Worm (Caenorhabditis elegans) whole organism, young adult: ENCODE data around the gene gpx-4.
A peak's percentile ranks its signal among the peaks of the same experiment; 100 is the strongest.

Source experiments
- C17E4.6 ChIP-seq: fragments of 200-800 bp; sonication (Bioruptor generic); IDR thresholded peaks from 2 replicates; pipeline ENCODE4 v1.3.6; 2022; ENCODE audit warnings: missing genetic modification reagents, missing genetic modification characterization, missing compliant biosample characterization
- F10E7.11 ChIP-seq: sonication (generic microtip); optimal IDR thresholded peaks from 2 replicates; lab custom pipeline; 2017; ENCODE audit warnings: mild to moderate bottlenecking, missing genetic modification characterization, moderate library complexity, missing compliant biosample characterization
- F37B4.10 ChIP-seq: fragments of 200-800 bp; sonication (Bioruptor generic); IDR thresholded peaks from 2 replicates; pipeline ENCODE4 v1.3.6; 2022; ENCODE audit warnings: missing genetic modification characterization, missing compliant biosample characterization
- F49E8.2 ChIP-seq: sonication (generic microtip); optimal IDR thresholded peaks from 3 replicates; lab custom pipeline; 2017; ENCODE audit warnings: missing genetic modification characterization, mild to moderate bottlenecking, missing compliant biosample characterization, antibody characterized with exemption, moderate library complexity; ENCODE audit not compliant: insufficient read depth
- F57A8.1 ChIP-seq: fragments of 200-800 bp; sonication (Bioruptor generic); optimal IDR thresholded peaks from 2 replicates; lab custom pipeline; 2018; ENCODE audit warnings: mild to moderate bottlenecking, missing genetic modification characterization, moderate library complexity, missing compliant biosample characterization
- K12H6.12 ChIP-seq: fragments of 200-800 bp; sonication (Bioruptor generic); optimal IDR thresholded peaks from 2 replicates; lab custom pipeline; 2018; ENCODE audit warnings: mild to moderate bottlenecking, missing genetic modification characterization, missing compliant biosample characterization
- T07F8.4 ChIP-seq: sonication (generic microtip); optimal IDR thresholded peaks from 2 replicates; lab custom pipeline; 2016; ENCODE audit warnings: mild to moderate bottlenecking, missing genetic modification characterization, moderate library complexity, missing compliant biosample characterization
- Y53F4B.3 ChIP-seq: fragments of 200-800 bp; sonication (Bioruptor generic); IDR thresholded peaks from 2 replicates; pipeline ENCODE4 v1.3.6; 2022; ENCODE audit warnings: missing genetic modification reagents, missing genetic modification characterization, missing compliant biosample characterization
- Y53G8AR.9 ChIP-seq: fragments of 200-800 bp; sonication (Bioruptor generic); conservative IDR thresholded peaks from 2 replicates; pipeline ENCODE4 v1.3.6; 2022; ENCODE audit warnings: missing genetic modification reagents, missing genetic modification characterization, missing compliant biosample characterization
- Y56A3A.18 ChIP-seq: fragments of 200-800 bp; sonication (Bioruptor generic); IDR thresholded peaks from 2 replicates; pipeline ENCODE4 v1.3.6; 2022; ENCODE audit warnings: missing genetic modification reagents, missing genetic modification characterization, missing compliant biosample characterization
- Y95B8A.8 ChIP-seq: fragments of 200-800 bp; sonication (Bioruptor generic); IDR thresholded peaks from 2 replicates; pipeline ENCODE4 v1.3.6; 2022; ENCODE audit warnings: missing genetic modification reagents, missing genetic modification characterization, missing compliant biosample characterization
- ZK185.1 ChIP-seq: sonication (generic microtip); optimal IDR thresholded peaks from 2 replicates; lab custom pipeline; 2016; ENCODE audit warnings: mild to moderate bottlenecking, missing genetic modification characterization, missing compliant biosample characterization; ENCODE audit not compliant: poor library complexity, severe bottlenecking
- ama-1 ChIP-seq, 3 experiments: fragments of 150-350 bp in 1 of 3; sonication (generic microtip) in 2 of 3; optimal IDR thresholded peaks; 2 replicates each; lab custom pipeline; 2014 to 2018; ENCODE audit warnings: missing biosample characterization in 2 of 3, missing genetic modification characterization in 2 of 3, missing genetic modification reagents in 2 of 3
- aptf-2 ChIP-seq: fragments of 200-800 bp; sonication (Bioruptor generic); conservative IDR thresholded peaks from 2 replicates; pipeline ENCODE4 v1.3.6; 2022; ENCODE audit warnings: missing genetic modification reagents, missing genetic modification characterization, missing compliant biosample characterization
- athp-1 ChIP-seq: sonication (generic microtip); optimal IDR thresholded peaks from 2 replicates; lab custom pipeline; 2017; ENCODE audit warnings: mild to moderate bottlenecking, missing genetic modification characterization, missing compliant biosample characterization
- attf-3 ChIP-seq: fragments of 200-800 bp; sonication (Bioruptor generic); conservative IDR thresholded peaks from 2 replicates; pipeline ENCODE4 v1.3.6; 2022; ENCODE audit warnings: missing genetic modification reagents, missing genetic modification characterization, missing compliant biosample characterization
- attf-5 ChIP-seq: fragments of 200-800 bp; sonication (Bioruptor generic); optimal IDR thresholded peaks from 2 replicates; lab custom pipeline; 2018; ENCODE audit warnings: mild to moderate bottlenecking, missing genetic modification characterization, missing compliant biosample characterization
- attf-6 ChIP-seq: fragments of 200-800 bp; sonication (Bioruptor generic); IDR thresholded peaks from 2 replicates; pipeline ENCODE4 v1.3.6; 2022; ENCODE audit warnings: missing genetic modification reagents, missing genetic modification characterization, missing compliant biosample characterization
- bed-2 ChIP-seq: fragments of 200-800 bp; sonication (Bioruptor generic); IDR thresholded peaks from 2 replicates; pipeline ENCODE4 v1.3.6; 2022; ENCODE audit warnings: missing genetic modification reagents, missing genetic modification characterization, missing compliant biosample characterization
- ccch-3 ChIP-seq: fragments of 200-800 bp; sonication (Bioruptor generic); optimal IDR thresholded peaks from 2 replicates; lab custom pipeline; 2018; ENCODE audit warnings: mild to moderate bottlenecking, missing genetic modification characterization, missing compliant biosample characterization
- cebp-1 ChIP-seq, 2 experiments: fragments of 200-800 bp in 1 of 2; sonication (Bioruptor generic) in 1 of 2; sonication (generic microtip) in 1 of 2; IDR thresholded peaks in 1 of 2; optimal IDR thresholded peaks in 1 of 2; 2 replicates each; pipeline versions ENCODE4 v1.3.6 to Lab custom; 2017 to 2022; ENCODE audit warnings: missing compliant biosample characterization in 2 of 2, missing genetic modification characterization in 2 of 2, mild to moderate bottlenecking in 1 of 2, missing genetic modification reagents in 1 of 2, moderate library complexity in 1 of 2
- cebp-2 ChIP-seq: fragments of 200-800 bp; sonication (Bioruptor generic); IDR thresholded peaks from 2 replicates; pipeline ENCODE4 v1.3.6; 2022; ENCODE audit warnings: missing genetic modification characterization, missing compliant biosample characterization
- ceh-58 ChIP-seq: fragments of 200-800 bp; sonication (Bioruptor generic); IDR thresholded peaks from 2 replicates; pipeline ENCODE4 v1.3.6; 2022; ENCODE audit warnings: missing genetic modification characterization, missing compliant biosample characterization
- ceh-79 ChIP-seq: sonication (generic microtip); optimal IDR thresholded peaks from 2 replicates; lab custom pipeline; 2017; ENCODE audit warnings: mild to moderate bottlenecking, missing genetic modification characterization, missing compliant biosample characterization
- chd-7 ChIP-seq: sonication (generic microtip); optimal IDR thresholded peaks from 2 replicates; lab custom pipeline; 2016; ENCODE audit warnings: mild to moderate bottlenecking, missing genetic modification characterization, moderate library complexity, missing compliant biosample characterization
- egl-18 ChIP-seq: fragments of 200-800 bp; sonication (Bioruptor generic); IDR thresholded peaks from 2 replicates; pipeline ENCODE4 v1.3.6; 2022; ENCODE audit warnings: missing genetic modification reagents, missing genetic modification characterization, missing compliant biosample characterization
- fkh-3 ChIP-seq: sonication (generic microtip); optimal IDR thresholded peaks from 2 replicates; lab custom pipeline; 2016; ENCODE audit warnings: mild to moderate bottlenecking, missing genetic modification characterization, missing compliant biosample characterization
- hrde-1 ChIP-seq: sonication (generic microtip); optimal IDR thresholded peaks from 2 replicates; lab custom pipeline; 2016; ENCODE audit warnings: missing genetic modification characterization, mild to moderate bottlenecking, missing compliant biosample characterization, moderate library complexity, missing genotype, missing genetic modification reagents, borderline replicate concordance
- lag-1 ChIP-seq: fragments of 200-800 bp; sonication (Bioruptor generic); IDR thresholded peaks from 2 replicates; pipeline ENCODE4 v1.3.6; 2022; ENCODE audit warnings: missing genetic modification reagents, missing genetic modification characterization, missing compliant biosample characterization
- madf-3 ChIP-seq: fragments of 200-800 bp; sonication (Bioruptor generic); IDR thresholded peaks from 2 replicates; pipeline ENCODE4 v1.3.6; 2022; ENCODE audit warnings: missing genetic modification reagents, missing genetic modification characterization, missing compliant biosample characterization
- mel-28 ChIP-seq: sonication (generic microtip); optimal IDR thresholded peaks from 2 replicates; lab custom pipeline; 2016; ENCODE audit warnings: borderline replicate concordance, mild to moderate bottlenecking, missing genetic modification characterization, missing compliant biosample characterization
- nfya-1 ChIP-seq: sonication (generic microtip); optimal IDR thresholded peaks from 2 replicates; lab custom pipeline; 2017; ENCODE audit warnings: antibody characterized with exemption, missing compliant biosample characterization, missing genetic modification characterization, borderline replicate concordance; ENCODE audit not compliant: insufficient read depth
- pbrm-1 ChIP-seq: fragments of 200-800 bp; sonication (Bioruptor generic); IDR thresholded peaks from 2 replicates; pipeline ENCODE4 v1.3.6; 2022; ENCODE audit warnings: missing genetic modification reagents, missing genetic modification characterization, missing compliant biosample characterization
- repo-1 ChIP-seq: sonication (generic microtip); optimal IDR thresholded peaks from 2 replicates; lab custom pipeline; 2017; ENCODE audit warnings: mild to moderate bottlenecking, missing genetic modification characterization, missing compliant biosample characterization
- rpc-1 ChIP-seq, 2 experiments: fragments of 150-350 bp in 1 of 2; sonication (generic microtip) in 1 of 2; optimal IDR thresholded peaks; 2 replicates each; lab custom pipeline; 2014 to 2018; ENCODE audit warnings: missing biosample characterization in 1 of 2, missing genetic modification characterization in 1 of 2, missing genetic modification reagents in 1 of 2, missing genotype in 1 of 2
- snpc-3.4 ChIP-seq: sonication (generic microtip); optimal IDR thresholded peaks from 2 replicates; lab custom pipeline; 2017; ENCODE audit warnings: missing genetic modification characterization, mild to moderate bottlenecking, missing compliant biosample characterization, antibody characterized with exemption, moderate library complexity, missing genotype, missing genetic modification reagents
- snpc-4 ChIP-seq, 5 experiments: fragments of 150-350 bp in 1 of 5; sonication (generic microtip) in 4 of 5; optimal IDR thresholded peaks; 2 replicates each; lab custom pipeline; 2014 to 2018; ENCODE audit warnings: missing genetic modification characterization in 5 of 5, missing biosample characterization in 3 of 5, antibody characterized with exemption in 2 of 5, mild to moderate bottlenecking in 2 of 5, missing compliant biosample characterization in 2 of 5, missing genotype in 2 of 5, moderate library complexity in 2 of 5, missing genetic modification reagents in 1 of 5
- sptf-2 ChIP-seq: fragments of 200-800 bp; sonication (Bioruptor generic); optimal IDR thresholded peaks from 2 replicates; lab custom pipeline; 2018; ENCODE audit warnings: mild to moderate bottlenecking, missing genetic modification characterization, missing compliant biosample characterization
- tbx-9 ChIP-seq: sonication (generic microtip); optimal IDR thresholded peaks from 2 replicates; lab custom pipeline; 2016; ENCODE audit warnings: borderline replicate concordance, missing genetic modification characterization, inconsistent platforms, missing compliant biosample characterization
- zim-3 ChIP-seq: sonication (generic microtip); optimal IDR thresholded peaks from 2 replicates; lab custom pipeline; 2017; ENCODE audit warnings: mild to moderate bottlenecking, missing genetic modification characterization, moderate library complexity, missing compliant biosample characterization
- ztf-26 ChIP-seq: sonication (generic microtip); optimal IDR thresholded peaks from 2 replicates; lab custom pipeline; 2017; ENCODE audit warnings: missing genetic modification characterization, missing compliant biosample characterization
- ztf-6 ChIP-seq: fragments of 200-800 bp; sonication (Bioruptor generic); IDR thresholded peaks from 2 replicates; pipeline ENCODE4 v1.3.6; 2022; ENCODE audit warnings: missing genetic modification reagents, missing genetic modification characterization, missing compliant biosample characterization

Gene gpx-4

ce11 chrIV:2657307-2657706 lies 17.5 kb downstream of the gpx-4 start (continued):
- TF ChIP-seq cebp-1 (GFP tag; IDR thresholded peaks at IDR 0.05; lab: Robert Waterston, UW) (no peak), cebp-1 (tag; optimal IDR thresholded peaks at IDR 0.05; lab: Kevin White, UChicago) (peak; percentile 51), zim-3 (tag; lab: Kevin White, UChicago) (no peak), snpc-3.4 (tag; lab: Kevin White, UChicago) (peak; percentile 13), F49E8.2 (peak; percentile 47), bed-2 (no peak), F57A8.1 (no peak), Y95B8A.8 (GFP tag; lab: Robert Waterston, UW) (no peak), lag-1 (GFP tag; lab: Robert Waterston, UW) (no peak), egl-18 (GFP tag; lab: Robert Waterston, UW) (no peak), fkh-3 (tag; lab: Kevin White, UChicago) (peak; percentile 9), nfya-1 (no peak), repo-1 (tag; lab: Kevin White, UChicago) (peak; percentile 37), ccch-3 (GFP tag; lab: Kevin White, UChicago) (no peak), Y53G8AR.9 (0 out of 2 replicates have a peak, but pooled peaks have one; percentile 22), ztf-6 (GFP tag; lab: Robert Waterston, UW) (no peak), F37B4.10 (GFP tag; lab: Robert Waterston, UW) (no peak), ama-1 (optimal IDR thresholded peaks at IDR 0.05; lab: Kevin White, UChicago) (no peak), ama-1 (GFP tag; optimal IDR thresholded peaks at IDR 0.05; lab: Kevin White, UChicago) (peak in 1 of 2 experiments; percentile 49), ceh-58 (0 out of 2 replicates have a peak, but pooled peaks have one; percentile 83), mel-28 (tag; lab: Kevin White, UChicago) (no peak), ztf-26 (no peak), T07F8.4 (peak; percentile 61), chd-7 (peak; percentile 46), sptf-2 (GFP tag; lab: Kevin White, UChicago) (peak; percentile 42), pbrm-1 (GFP tag; lab: Robert Waterston, UW) (0 out of 2 replicates have a peak, but pooled peaks have one; percentile 43), aptf-2 (GFP tag; lab: Robert Waterston, UW) (no peak), ZK185.1 (no peak), cebp-2 (GFP tag; lab: Robert Waterston, UW) (no peak), attf-6 (GFP tag; lab: Robert Waterston, UW) (no peak), rpc-1 (optimal IDR thresholded peaks at IDR 0.05; lab: Kevin White, UChicago) (peak; percentile 76), rpc-1 (tag; optimal IDR thresholded peaks at IDR 0.05; lab: Kevin White, UChicago) (peak; percentile 86), athp-1 (tag; lab: Kevin White, UChicago) (peak; percentile 60), hrde-1 (no peak), C17E4.6 (GFP tag; lab: Robert Waterston, UW) (0 out of 2 replicates have a peak, but pooled peaks have one; percentile 13), attf-5 (GFP tag; lab: Kevin White, UChicago) (peak; percentile 17), Y53F4B.3 (no peak), madf-3 (GFP tag; lab: Robert Waterston, UW) (no peak), Y56A3A.18 (no peak), snpc-4 (GFP tag; optimal IDR thresholded peaks at IDR 0.05; lab: Kevin White, UChicago) (peak; percentile 23), snpc-4 (tag; optimal IDR thresholded peaks at IDR 0.05; lab: Kevin White, UChicago) (peak in 3 of 4 experiments; percentile 11 to 37 (median 15)), K12H6.12 (tag; lab: Kevin White, UChicago) (no peak), tbx-9 (no peak), ceh-79 (tag; lab: Kevin White, UChicago) (no peak), attf-3 (GFP tag; lab: Robert Waterston, UW) (peak; percentile 36; the same call in 1 of the 2 replicates), F10E7.11 (tag; lab: Kevin White, UChicago) (no peak)
